Worm (Caenorhabditis elegans) whole organism, late embryonic: ENCODE results near the gene syx-4.

Experiments
- ama-1 ChIP-seq: fragments of 150-350 bp; optimal IDR thresholded peaks from 2 replicates; lab custom pipeline; 2014
- ceh-19 ChIP-seq: fragments of 200-800 bp; sonication (Bioruptor generic); optimal IDR thresholded peaks from 2 replicates; lab custom pipeline; 2018; ENCODE audit warnings: mild to moderate bottlenecking, missing genetic modification characterization, missing compliant biosample characterization
- elt-2 ChIP-seq: sonication (generic microtip); optimal IDR thresholded peaks from 2 replicates; lab custom pipeline; 2016; ENCODE audit warnings: missing genetic modification reagents, missing genetic modification characterization, missing compliant biosample characterization
- pha-2 ChIP-seq: sonication (generic microtip); optimal IDR thresholded peaks from 2 replicates; lab custom pipeline; 2017; ENCODE audit warnings: mild to moderate bottlenecking, missing genetic modification characterization, missing compliant biosample characterization
- pqm-1 ChIP-seq: sonication (generic microtip); optimal IDR thresholded peaks from 2 replicates; lab custom pipeline; 2016; ENCODE audit warnings: missing genetic modification characterization, missing compliant biosample characterization
- tbx-2 ChIP-seq: sonication (generic microtip); optimal IDR thresholded peaks from 2 replicates; lab custom pipeline; 2016; ENCODE audit warnings: missing genetic modification characterization, missing compliant biosample characterization

- TF ChIP-seq tbx-2 (tag; lab: Kevin White, UChicago) (no peak), elt-2 (no peak), pqm-1 (tag; lab: Kevin White, UChicago) (no peak), ceh-19 (GFP tag; lab: Kevin White, UChicago) (no peak), pha-2 (tag; lab: Kevin White, UChicago) (no peak), ama-1 (lab: Kevin White, UChicago) (no peak)
These were observed 30.1 kb downstream of the syx-4 start, which contains the start of gene srlf-3 for ce11 chrIV:8487183-8487582.
